Fruit fly (Drosophila melanogaster) whole organism, prepupa: ENCODE measurements around the gene CG16959.

ENCODE experiments used
- Gug ChIP-seq: fragments of 200-800 bp; sonication (Bioruptor generic); IDR thresholded peaks from 2 replicates; pipeline ENCODE4 v1.3.6; 2022; ENCODE audit warnings: missing biosample characterization, missing genetic modification characterization
- Lpt ChIP-seq: fragments of 200-800 bp; sonication (Bioruptor generic); optimal IDR thresholded peaks from 3 replicates; lab custom pipeline; 2016; ENCODE audit warnings: missing biosample characterization, missing genetic modification characterization
- salr ChIP-seq, 2 experiments: fragments of 200-800 bp; sonication (Bioruptor generic); optimal IDR thresholded peaks; 3 replicates each; lab custom pipeline; 2016 to 2018; ENCODE audit warnings: missing biosample characterization in 2 of 2, missing genetic modification characterization in 2 of 2, mild to moderate bottlenecking in 1 of 2

dm6 chr3L:15161549-15161948 is 36.4 kb upstream of the CG16959 start, which contains the start of gene CG6878:
- TF ChIP-seq Lpt (GFP tag; lab: Kevin White, UChicago) (no peak), salr (GFP tag; optimal IDR thresholded peaks at IDR 0.05; lab: Kevin White, UChicago) (no peak), Gug (GFP tag; lab: Robert Waterston, UW) (no peak)
